Worm (Caenorhabditis elegans): ENCODE measurements around the gene T09F3.4.

- no peak for TF ChIP-seq tab-1 (GFP tag; IDR thresholded peaks at IDR 0.05)
- TF ChIP-seq ref-1 (GFP tag; conservative IDR thresholded peaks at IDR 0.05): no peak
- no peak for TF ChIP-seq T22C8.4 (GFP tag; IDR thresholded peaks at IDR 0.05)
- no peak for TF ChIP-seq med-1 (GFP tag; optimal IDR thresholded peaks at IDR 0.05; ENCODE audit: insufficient read depth)
- TF ChIP-seq ztf-23 (GFP tag; IDR thresholded peaks at IDR 0.05): no peak
- TF ChIP-seq ztf-29 (GFP tag; IDR thresholded peaks at IDR 0.05): no peak
- no peak for TF ChIP-seq flt-1 (GFP tag; IDR thresholded peaks at IDR 0.05)
- no peak for TF ChIP-seq klf-2 (GFP tag; conservative IDR thresholded peaks at IDR 0.05)
Observed at ce11 chrII:10444971-10445707, 49.6 kb downstream of the T09F3.4 start.
